Worm (Caenorhabditis elegans) whole organism, L1 larva: ENCODE data around the gene srn-1.

Experiments used
- C16A3.4 ChIP-seq: fragments of 150-350 bp; optimal IDR thresholded peaks from 2 replicates; lab custom pipeline; 2014; ENCODE audit warnings: missing biosample characterization, missing genetic modification characterization
- aha-1 ChIP-seq: fragments of 150-350 bp; optimal IDR thresholded peaks from 2 replicates; lab custom pipeline; 2014; ENCODE audit warnings: missing biosample characterization, missing genetic modification characterization
- ama-1 ChIP-seq: fragments of 150-350 bp; optimal IDR thresholded peaks from 2 replicates; lab custom pipeline; 2014
- blmp-1 ChIP-seq: fragments of 150-350 bp; optimal IDR thresholded peaks from 2 replicates; lab custom pipeline; 2014; ENCODE audit warnings: missing biosample characterization, missing genetic modification characterization
- ceh-63 ChIP-seq: fragments of 200-800 bp; sonication (Bioruptor generic); optimal IDR thresholded peaks from 2 replicates; lab custom pipeline; 2018; ENCODE audit warnings: mild to moderate bottlenecking, missing genetic modification characterization, missing compliant biosample characterization
- efl-1 ChIP-seq, 4 experiments: fragments of 150-350 bp; optimal IDR thresholded peaks in 3 of 4; peaks in 1 of 4; 1 replicate in 1 of 4; 2 replicates in 3 of 4; lab custom pipeline; 2014; ENCODE audit warnings: missing biosample characterization in 2 of 4, missing genetic modification characterization in 2 of 4, missing genetic modification reagents in 2 of 4
- elt-3 ChIP-seq, 6 experiments: fragments of 150-350 bp in 1 of 6; sonication (generic microtip); optimal IDR thresholded peaks; 2 replicates each; lab custom pipeline; 2017 to 2018; ENCODE audit warnings: missing biosample characterization in 6 of 6, missing genetic modification characterization in 6 of 6, inconsistent platforms in 1 of 6
- fkh-10 ChIP-seq: sonication (generic microtip); optimal IDR thresholded peaks from 2 replicates; lab custom pipeline; 2017; ENCODE audit warnings: missing biosample characterization, missing genetic modification reagents, missing genetic modification characterization
- grh-1 ChIP-seq: fragments of 200-800 bp; sonication (Bioruptor generic); IDR thresholded peaks from 2 replicates; pipeline ENCODE4 v1.3.6; 2022; ENCODE audit warnings: missing genetic modification reagents, missing genetic modification characterization, missing compliant biosample characterization
- hpl-2 ChIP-seq: fragments of 150-350 bp; optimal IDR thresholded peaks from 2 replicates; lab custom pipeline; 2014; ENCODE audit warnings: missing biosample characterization, missing genetic modification reagents, missing genetic modification characterization
- isw-1 ChIP-seq: fragments of 200-800 bp; sonication (Bioruptor generic); IDR thresholded peaks from 2 replicates; pipeline ENCODE4 v1.3.6; 2022; ENCODE audit warnings: missing genetic modification characterization, missing compliant biosample characterization
- jun-1 ChIP-seq: fragments of 150-350 bp; optimal IDR thresholded peaks from 2 replicates; lab custom pipeline; 2014; ENCODE audit warnings: missing biosample characterization, missing genetic modification reagents, missing genetic modification characterization
- lin-14 ChIP-seq: fragments of 200-800 bp; sonication (Bioruptor generic); optimal IDR thresholded peaks from 2 replicates; lab custom pipeline; 2018; ENCODE audit warnings: mild to moderate bottlenecking, missing genetic modification characterization, moderate library complexity, missing compliant biosample characterization
- lin-35 ChIP-seq, 2 experiments: fragments of 150-350 bp; optimal IDR thresholded peaks; 2 replicates each; lab custom pipeline; 2014; ENCODE audit warnings: missing biosample characterization in 2 of 2, missing genetic modification characterization in 2 of 2, missing genetic modification reagents in 2 of 2
- mab-9 ChIP-seq: fragments of 200-800 bp; sonication (Bioruptor generic); IDR thresholded peaks from 2 replicates; pipeline ENCODE4 v1.3.6; 2022; ENCODE audit warnings: missing genetic modification reagents, missing genetic modification characterization, missing compliant biosample characterization
- mep-1 ChIP-seq: fragments of 150-350 bp; optimal IDR thresholded peaks from 2 replicates; lab custom pipeline; 2014; ENCODE audit warnings: missing biosample characterization, missing genetic modification characterization
- nhr-12 ChIP-seq: sonication (generic microtip); optimal IDR thresholded peaks from 2 replicates; lab custom pipeline; 2017; ENCODE audit warnings: missing biosample characterization, missing genetic modification characterization
- nhr-19 ChIP-seq: fragments of 200-800 bp; sonication (Bioruptor generic); conservative IDR thresholded peaks from 2 replicates; pipeline ENCODE4 v1.3.6; 2022; ENCODE audit warnings: missing genetic modification characterization, missing compliant biosample characterization
- nhr-20 ChIP-seq: sonication (generic microtip); optimal IDR thresholded peaks from 2 replicates; lab custom pipeline; 2016; ENCODE audit warnings: mild to moderate bottlenecking, missing genetic modification characterization, missing compliant biosample characterization
- nhr-47 ChIP-seq: sonication (generic microtip); optimal IDR thresholded peaks from 2 replicates; lab custom pipeline; 2016; ENCODE audit warnings: mild to moderate bottlenecking, missing genetic modification characterization, moderate library complexity, missing compliant biosample characterization
- nhr-71 ChIP-seq: sonication (generic microtip); optimal IDR thresholded peaks from 2 replicates; lab custom pipeline; 2016; ENCODE audit warnings: mild to moderate bottlenecking, missing genetic modification characterization, moderate library complexity, missing compliant biosample characterization
- nhr-84 ChIP-seq: sonication (generic microtip); optimal IDR thresholded peaks from 2 replicates; lab custom pipeline; 2017; ENCODE audit warnings: missing biosample characterization, missing genetic modification characterization
- nhr-85 ChIP-seq: sonication (generic microtip); peaks from one replicate; lab custom pipeline; 2016; ENCODE audit warnings: missing genetic modification characterization, inconsistent platforms, missing compliant biosample characterization
- nhr-90 ChIP-seq: sonication (generic microtip); optimal IDR thresholded peaks from 2 replicates; lab custom pipeline; 2016; ENCODE audit warnings: mild to moderate bottlenecking, missing genetic modification characterization, missing compliant biosample characterization; ENCODE audit not compliant: poor library complexity
- skn-1 ChIP-seq: fragments of 150-350 bp; optimal IDR thresholded peaks from 2 replicates; lab custom pipeline; 2014; ENCODE audit warnings: missing biosample characterization, missing genetic modification characterization
- snu-23 ChIP-seq: sonication (generic microtip); optimal IDR thresholded peaks from 2 replicates; lab custom pipeline; 2016; ENCODE audit warnings: missing genetic modification characterization, missing compliant biosample characterization
- swsn-7 ChIP-seq: sonication (generic microtip); optimal IDR thresholded peaks from 2 replicates; lab custom pipeline; 2016; ENCODE audit warnings: missing genetic modification characterization, missing compliant biosample characterization
- tbx-2 ChIP-seq: sonication (generic microtip); optimal IDR thresholded peaks from 2 replicates; lab custom pipeline; 2016; ENCODE audit warnings: missing genetic modification characterization, missing compliant biosample characterization
- tlp-1 ChIP-seq: fragments of 150-350 bp; optimal IDR thresholded peaks from 2 replicates; lab custom pipeline; 2014; ENCODE audit warnings: missing biosample characterization, missing genetic modification characterization
- unc-130 ChIP-seq: fragments of 150-350 bp; optimal IDR thresholded peaks from 2 replicates; lab custom pipeline; 2017; ENCODE audit warnings: missing biosample characterization, missing genetic modification characterization, inconsistent platforms
- unc-98 ChIP-seq: fragments of 200-800 bp; sonication (Bioruptor generic); IDR thresholded peaks from 2 replicates; pipeline ENCODE4 v1.3.6; 2022; ENCODE audit warnings: missing genetic modification characterization, missing compliant biosample characterization
- zip-4 ChIP-seq: fragments of 200-800 bp; sonication (Bioruptor generic); optimal IDR thresholded peaks from 2 replicates; lab custom pipeline; 2018; ENCODE audit warnings: mild to moderate bottlenecking, missing genetic modification characterization, moderate library complexity, missing compliant biosample characterization

The srn-1 gene

ce11 chrV:6321280-6321679, 35.0 kb upstream of the srn-1 start:
- TF ChIP-seq elt-3 (tag; optimal IDR thresholded peaks at IDR 0.05; lab: Kevin White, UChicago) (peak in 1 of 6 experiments; percentile 22), fkh-10 (GFP tag; lab: Kevin White, UChicago) (no peak)

ce11 chrV:6319358-6319757, 33.1 kb upstream of the srn-1 start:
- TF ChIP-seq ama-1 (lab: Kevin White, UChicago): no peak
- peak; percentile 26 for TF ChIP-seq nhr-90 (tag; lab: Kevin White, UChicago)
- TF ChIP-seq tlp-1: no peak
- TF ChIP-seq unc-130 (tag; lab: Kevin White, UChicago): no peak
- peak; percentile 65 for TF ChIP-seq lin-14 (GFP tag; lab: Kevin White, UChicago)
- TF ChIP-seq nhr-20 (tag; lab: Kevin White, UChicago): peak; percentile 76
- peak; percentile 11 for TF ChIP-seq mep-1
- no peak for TF ChIP-seq unc-98 (GFP tag; lab: Robert Waterston, UW)
- peak in 1 of 2 experiments; percentile 38 for TF ChIP-seq lin-35 (GFP tag; optimal IDR thresholded peaks at IDR 0.05; lab: Kevin White, UChicago)
- TF ChIP-seq nhr-47 (tag; lab: Kevin White, UChicago): peak; percentile 20
- TF ChIP-seq nhr-19 (GFP tag; lab: Robert Waterston, UW): peak; percentile 55
- peak; percentile 47 for TF ChIP-seq blmp-1
- peak; percentile 69 for TF ChIP-seq nhr-71 (tag; lab: Kevin White, UChicago)
- TF ChIP-seq nhr-85 (tag; lab: Kevin White, UChicago): peak; percentile 96
- TF ChIP-seq zip-4 (GFP tag; lab: Kevin White, UChicago): no peak
- no peak for TF ChIP-seq ceh-63
- peak; percentile 31 for TF ChIP-seq snu-23 (GFP tag; lab: Kevin White, UChicago)
- peak; percentile 18 for TF ChIP-seq skn-1 (tag; lab: Kevin White, UChicago)
- peak; percentile 16 for TF ChIP-seq tbx-2 (tag; lab: Kevin White, UChicago)
- TF ChIP-seq hpl-2 (GFP tag; lab: Kevin White, UChicago): no peak
- TF ChIP-seq grh-1: peak; percentile 52; the same call in 1 of the 2 replicates
- peak in 5 of 6 experiments; percentile 60 to 88 (median 84) for TF ChIP-seq elt-3 (tag; optimal IDR thresholded peaks at IDR 0.05; lab: Kevin White, UChicago)

ce11 chrV:6317928-6318327, 31.7 kb upstream of the srn-1 start:
- TF ChIP-seq grh-1 (peak; percentile 71), nhr-85 (tag; lab: Kevin White, UChicago) (peak; percentile 87), nhr-19 (GFP tag; lab: Robert Waterston, UW) (no peak), elt-3 (tag; optimal IDR thresholded peaks at IDR 0.05; lab: Kevin White, UChicago) (no peak), swsn-7 (tag; lab: Kevin White, UChicago) (no peak), blmp-1 (peak; percentile 59), lin-14 (GFP tag; lab: Kevin White, UChicago) (peak; percentile 38), nhr-20 (tag; lab: Kevin White, UChicago) (peak; percentile 19), C16A3.4 (tag; lab: Kevin White, UChicago) (no peak)
- TF ChIP-seq, all 84 proteins: peak for 5

- TF ChIP-seq isw-1 (GFP tag; lab: Robert Waterston, UW) (no peak), aha-1 (no peak), nhr-84 (tag; lab: Kevin White, UChicago) (no peak), mab-9 (GFP tag; lab: Robert Waterston, UW) (no peak), ama-1 (lab: Kevin White, UChicago) (no peak), nhr-12 (no peak)
Measured at ce11 chrV:6316632-6317031, 30.4 kb upstream of the srn-1 start, which contains the start of gene cest-24. Gene cest-24 (plus strand): TSS chrV:6316932.

ce11 chrV:6311936-6312335, 25.7 kb upstream of the srn-1 start:
- TF ChIP-seq nhr-20 (tag; lab: Kevin White, UChicago) (no peak), jun-1 (tag; lab: Kevin White, UChicago) (no peak), aha-1 (no peak), efl-1 (optimal IDR thresholded peaks at IDR 0.05; lab: Kevin White, UChicago) (no peak), efl-1 (GFP tag; optimal IDR thresholded peaks at IDR 0.05 in 1 of 2; lab: Kevin White, UChicago) (peak in 1 of 2 experiments; percentile 53)
